Worm (Caenorhabditis elegans) whole organism, L4/young adult: ENCODE measurements around the gene nspc-20.

ENCODE experiments used
- W03F9.2 ChIP-seq: fragments of 150-350 bp; optimal IDR thresholded peaks from 2 replicates; lab custom pipeline; 2014; ENCODE audit warnings: missing biosample characterization, missing genetic modification characterization
- dao-5 ChIP-seq: sonication (generic microtip); optimal IDR thresholded peaks from 2 replicates; lab custom pipeline; 2016; ENCODE audit warnings: missing genotype, missing genetic modification characterization, moderate library complexity, missing compliant biosample characterization
- him-1 ChIP-seq: sonication (generic microtip); optimal IDR thresholded peaks from 2 replicates; lab custom pipeline; 2016; ENCODE audit warnings: missing genotype, missing genetic modification reagents, missing genetic modification characterization, missing compliant biosample characterization

ce11 chrX:14560297-14560680 is 30.3 kb upstream of the nspc-20 start:
- TF ChIP-seq him-1 (tag; lab: Kevin White, UChicago) (peak; percentile 61), dao-5 (tag; lab: Kevin White, UChicago) (no peak), W03F9.2 (tag; lab: Kevin White, UChicago) (peak; percentile 78)
